Fruit fly (Drosophila melanogaster) whole organism, embryonic: ENCODE results near the gene Pop4.

Experiments
- CG17359 ChIP-seq: fragments of 200-800 bp; sonication (Bioruptor generic); optimal IDR thresholded peaks from 3 replicates; lab custom pipeline; 2018; ENCODE audit warnings: missing biosample characterization, mild to moderate bottlenecking, missing genetic modification characterization, moderate library complexity
- CG6854 ChIP-seq: fragments of 200-800 bp; sonication (Bioruptor generic); optimal IDR thresholded peaks from 3 replicates; lab custom pipeline; 2017; ENCODE audit warnings: missing biosample characterization, mild to moderate bottlenecking, missing genetic modification characterization
- CG7745 ChIP-seq: fragments of 200-800 bp; sonication (Bioruptor generic); optimal IDR thresholded peaks from 2 replicates; lab custom pipeline; 2018; ENCODE audit warnings: missing biosample characterization, mild to moderate bottlenecking, missing genetic modification characterization, moderate library complexity
- Hsf ChIP-seq: fragments of 200-800 bp; sonication (Bioruptor generic); optimal IDR thresholded peaks from 3 replicates; lab custom pipeline; 2016; ENCODE audit warnings: missing biosample characterization, missing genetic modification characterization
- Usf ChIP-seq: fragments of 200-800 bp; sonication (Bioruptor generic); optimal IDR thresholded peaks from 2 replicates; lab custom pipeline; 2017; ENCODE audit warnings: missing genotype, missing biosample characterization, missing genetic modification characterization
- bowl ChIP-seq: fragments of 200-800 bp; sonication (Bioruptor generic); IDR thresholded peaks from 2 replicates; pipeline ENCODE4 v1.3.6; 2022; ENCODE audit warnings: missing biosample characterization, missing genetic modification characterization
- ham ChIP-seq: fragments of 200-800 bp; sonication (Bioruptor generic); IDR thresholded peaks from 2 replicates; pipeline ENCODE4 v1.3.6; 2022; ENCODE audit warnings: missing biosample characterization, missing genetic modification characterization
- lmd ChIP-seq: fragments of 200-800 bp; sonication (Bioruptor generic); IDR thresholded peaks from 2 replicates; pipeline ENCODE4 v1.3.6; 2022; ENCODE audit warnings: missing biosample characterization, missing genetic modification characterization
- sens-2 ChIP-seq: fragments of 200-800 bp; sonication (Bioruptor generic); IDR thresholded peaks from 2 replicates; pipeline ENCODE4 v1.3.6; 2022; ENCODE audit warnings: missing biosample characterization, missing genetic modification characterization

DNA sequence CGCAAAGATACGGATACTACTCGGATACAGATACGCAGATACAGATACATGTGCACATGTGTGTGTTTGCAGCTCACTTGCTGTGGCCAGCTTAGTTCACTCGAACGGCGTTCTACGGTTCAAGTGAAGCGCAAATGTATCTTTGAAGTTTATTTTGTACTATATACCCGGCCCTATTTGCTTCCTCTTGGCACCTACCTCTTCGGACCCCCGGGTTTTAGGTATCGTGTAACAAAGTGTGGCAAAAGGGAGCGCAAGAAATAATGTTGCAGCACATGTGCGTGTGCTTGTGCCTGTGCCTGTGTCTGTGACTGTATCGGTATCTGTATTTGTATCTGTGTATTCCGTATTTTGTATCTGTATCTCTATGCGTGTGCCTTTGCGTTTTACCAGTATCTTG is 10.0 kb upstream of the Pop4 start:
- TF ChIP-seq CG6854 (GFP tag; lab: Kevin White, UChicago) (no peak), ham (GFP tag; lab: Robert Waterston, UW) (no peak), lmd (GFP tag; lab: Robert Waterston, UW) (no peak), bowl (GFP tag; lab: Robert Waterston, UW) (no peak), CG7745 (tag; lab: Kevin White, UChicago) (no peak), Usf (GFP tag; lab: Kevin White, UChicago) (no peak), CG17359 (tag; lab: Kevin White, UChicago) (no peak), sens-2 (GFP tag; lab: Robert Waterston, UW) (no peak), Hsf (GFP tag; lab: Kevin White, UChicago) (no peak)
